Worm (Caenorhabditis elegans) whole organism, midembryonic: ENCODE results near the gene K01B6.3.

ENCODE experiments used
- T22C8.4 ChIP-seq: fragments of 200-800 bp; sonication (Bioruptor generic); IDR thresholded peaks from 2 replicates; pipeline ENCODE4 v1.3.6; 2022; ENCODE audit warnings: missing genetic modification characterization, missing compliant biosample characterization
- cog-1 ChIP-seq: sonication (generic microtip); optimal IDR thresholded peaks from 2 replicates; lab custom pipeline; 2016; ENCODE audit warnings: missing genetic modification characterization, missing compliant biosample characterization
- flt-1 ChIP-seq: fragments of 200-800 bp; sonication (Bioruptor generic); IDR thresholded peaks from 2 replicates; pipeline ENCODE4 v1.3.6; 2022; ENCODE audit warnings: missing genetic modification characterization, missing compliant biosample characterization
- klf-2 ChIP-seq: fragments of 200-800 bp; sonication (Bioruptor generic); conservative IDR thresholded peaks from 2 replicates; pipeline ENCODE4 v1.3.6; 2022; ENCODE audit warnings: missing genetic modification reagents, missing genetic modification characterization, missing compliant biosample characterization
- med-1 ChIP-seq: sonication (generic microtip); optimal IDR thresholded peaks from 2 replicates; lab custom pipeline; 2017; ENCODE audit warnings: missing genetic modification characterization, mild to moderate bottlenecking, missing compliant biosample characterization, antibody characterized with exemption, missing genetic modification reagents; ENCODE audit not compliant: insufficient read depth
- ref-1 ChIP-seq: fragments of 200-800 bp; sonication (Bioruptor generic); conservative IDR thresholded peaks from 2 replicates; pipeline ENCODE4 v1.3.6; 2022; ENCODE audit warnings: missing genetic modification reagents, missing genetic modification characterization, missing compliant biosample characterization
- tab-1 ChIP-seq: fragments of 200-800 bp; sonication (Bioruptor generic); IDR thresholded peaks from 2 replicates; pipeline ENCODE4 v1.3.6; 2022; ENCODE audit warnings: missing genetic modification characterization, missing compliant biosample characterization
- ztf-23 ChIP-seq: fragments of 200-800 bp; sonication (Bioruptor generic); IDR thresholded peaks from 2 replicates; pipeline ENCODE4 v1.3.6; 2022; ENCODE audit warnings: missing genetic modification reagents, missing genetic modification characterization, missing compliant biosample characterization
- ztf-29 ChIP-seq: fragments of 200-800 bp; sonication (Bioruptor generic); IDR thresholded peaks from 2 replicates; pipeline ENCODE4 v1.3.6; 2022; ENCODE audit warnings: missing genetic modification reagents, missing genetic modification characterization, missing compliant biosample characterization

Gene K01B6.3

ce11 chrIII:9299919-9300318, at the start of gene K01B6.3:
TSS of gene K01B6.3 (plus strand) at chrIII:9300219.
- no peak for TF ChIP-seq ztf-29 (GFP tag; lab: Robert Waterston, UW)
- no peak for TF ChIP-seq ref-1
- TF ChIP-seq tab-1 (GFP tag; lab: Robert Waterston, UW) = no peak
- TF ChIP-seq ztf-23 (GFP tag; lab: Robert Waterston, UW) = no peak
- TF ChIP-seq T22C8.4 (GFP tag; lab: Robert Waterston, UW) = no peak
- TF ChIP-seq flt-1 (GFP tag; lab: Robert Waterston, UW) = no peak
- TF ChIP-seq klf-2 (GFP tag; lab: Robert Waterston, UW) = no peak
- no peak for TF ChIP-seq cog-1 (tag; lab: Kevin White, UChicago)
- no peak for TF ChIP-seq med-1 (GFP tag; lab: Kevin White, UChicago)

ce11 chrIII:9250729-9251128, 49.3 kb upstream of the K01B6.3 start, which contains the start of gene T02C1.2:
TSS of gene T02C1.2 (plus strand) at chrIII:9251029.
- TF ChIP-seq med-1 (GFP tag; lab: Kevin White, UChicago) = no peak

- TF ChIP-seq klf-2 (GFP tag; lab: Robert Waterston, UW) = no peak
- no peak for TF ChIP-seq ref-1
- no peak for TF ChIP-seq med-1 (GFP tag; lab: Kevin White, UChicago)
- TF ChIP-seq tab-1 (GFP tag; lab: Robert Waterston, UW) = no peak
- no peak for TF ChIP-seq ztf-23 (GFP tag; lab: Robert Waterston, UW)
- no peak for TF ChIP-seq flt-1 (GFP tag; lab: Robert Waterston, UW)
- TF ChIP-seq cog-1 (tag; lab: Kevin White, UChicago) = no peak
- no peak for TF ChIP-seq ztf-29 (GFP tag; lab: Robert Waterston, UW)
- no peak for TF ChIP-seq T22C8.4 (GFP tag; lab: Robert Waterston, UW)
Measured at ce11 chrIII:9254988-9255387, 45.0 kb upstream of the K01B6.3 start.

ce11 chrIII:9255801-9256200, 44.2 kb upstream of the K01B6.3 start:
- no peak for TF ChIP-seq klf-2 (GFP tag; lab: Robert Waterston, UW)
- TF ChIP-seq ref-1 = no peak
- TF ChIP-seq T22C8.4 (GFP tag; lab: Robert Waterston, UW) = no peak
- no peak for TF ChIP-seq ztf-29 (GFP tag; lab: Robert Waterston, UW)
- TF ChIP-seq cog-1 (tag; lab: Kevin White, UChicago) = no peak
- no peak for TF ChIP-seq med-1 (GFP tag; lab: Kevin White, UChicago)
- no peak for TF ChIP-seq flt-1 (GFP tag; lab: Robert Waterston, UW)

ce11 chrIII:9256961-9257360, 43.1 kb upstream of the K01B6.3 start, which contains the start of gene M01A8.1:
TSS of gene M01A8.1 (plus strand) at chrIII:9257261.
- TF ChIP-seq ref-1 (no peak), tab-1 (GFP tag; lab: Robert Waterston, UW) (no peak), T22C8.4 (GFP tag; lab: Robert Waterston, UW) (no peak), ztf-29 (GFP tag; lab: Robert Waterston, UW) (no peak), flt-1 (GFP tag; lab: Robert Waterston, UW) (no peak), klf-2 (GFP tag; lab: Robert Waterston, UW) (no peak), ztf-23 (GFP tag; lab: Robert Waterston, UW) (no peak), med-1 (GFP tag; lab: Kevin White, UChicago) (no peak), cog-1 (tag; lab: Kevin White, UChicago) (no peak)

- TF ChIP-seq ztf-23 (GFP tag; lab: Robert Waterston, UW) (no peak), flt-1 (GFP tag; lab: Robert Waterston, UW) (no peak), T22C8.4 (GFP tag; lab: Robert Waterston, UW) (no peak), klf-2 (GFP tag; lab: Robert Waterston, UW) (no peak), tab-1 (GFP tag; lab: Robert Waterston, UW) (no peak), ztf-29 (GFP tag; lab: Robert Waterston, UW) (no peak)
Measured at ce11 chrIII:9258510-9258909, 41.5 kb upstream of the K01B6.3 start.

ce11 chrIII:9269012-9269471, 31.0 kb upstream of the K01B6.3 start, which contains the start of gene clip-1:
TSS of gene clip-1 (minus strand) at chrIII:9269062.
- TF ChIP-seq flt-1 (GFP tag; lab: Robert Waterston, UW) = no peak
- TF ChIP-seq T22C8.4 (GFP tag; lab: Robert Waterston, UW) = no peak
- TF ChIP-seq klf-2 (GFP tag; lab: Robert Waterston, UW) = no peak
- TF ChIP-seq ztf-29 (GFP tag; lab: Robert Waterston, UW) = no peak
- TF ChIP-seq cog-1 (tag; lab: Kevin White, UChicago) = no peak
- TF ChIP-seq med-1 (GFP tag; lab: Kevin White, UChicago) = no peak
- no peak for TF ChIP-seq tab-1 (GFP tag; lab: Robert Waterston, UW)

ce11 chrIII:9270183-9270582, 29.8 kb upstream of the K01B6.3 start:
- TF ChIP-seq med-1 (GFP tag; lab: Kevin White, UChicago) (no peak), ztf-29 (GFP tag; lab: Robert Waterston, UW) (no peak), klf-2 (GFP tag; lab: Robert Waterston, UW) (no peak), ztf-23 (GFP tag; lab: Robert Waterston, UW) (no peak), tab-1 (GFP tag; lab: Robert Waterston, UW) (no peak)

ce11 chrIII:9271389-9271918, 28.6 kb upstream of the K01B6.3 start:
- TF ChIP-seq tab-1 (GFP tag; lab: Robert Waterston, UW) (no peak), med-1 (GFP tag; lab: Kevin White, UChicago) (no peak), klf-2 (GFP tag; lab: Robert Waterston, UW) (no peak), T22C8.4 (GFP tag; lab: Robert Waterston, UW) (no peak), ztf-23 (GFP tag; lab: Robert Waterston, UW) (no peak), ztf-29 (GFP tag; lab: Robert Waterston, UW) (no peak), ref-1 (no peak), cog-1 (tag; lab: Kevin White, UChicago) (no peak), flt-1 (GFP tag; lab: Robert Waterston, UW) (no peak)
